Worm (Caenorhabditis elegans): Measurements from ENCODE around the gene gst-15.

DNA sequence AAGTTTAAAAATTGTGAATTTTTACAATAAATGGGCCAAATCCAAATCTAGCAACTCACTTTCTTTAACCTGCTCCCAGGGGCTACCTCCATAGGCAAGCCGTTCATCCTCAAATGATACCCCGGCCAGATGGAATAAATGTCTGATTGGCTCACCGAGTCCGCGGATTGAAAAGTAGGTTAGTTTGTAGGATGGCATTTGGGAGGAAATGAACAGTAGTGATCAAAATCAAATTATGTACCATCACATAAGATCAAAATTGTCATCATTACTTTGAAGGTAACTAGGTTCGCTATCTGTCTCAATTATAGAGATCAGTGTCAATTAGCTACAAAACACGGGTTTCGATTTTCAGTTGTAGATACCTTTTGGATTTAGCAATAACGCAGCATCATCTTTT lies 17.7 kb upstream of the gst-15 start, which contains the start of the genes gst-17 and gst-18:
- TF ChIP-seq ceh-31 (tag; optimal IDR thresholded peaks at IDR 0.05) (no peak), ceh-2 (tag; optimal IDR thresholded peaks at IDR 0.05) (no peak), ceh-24 (tag; optimal IDR thresholded peaks at IDR 0.05) (no peak), fkh-10 (GFP tag; optimal IDR thresholded peaks at IDR 0.05) (no peak), pros-1 (tag; optimal IDR thresholded peaks at IDR 0.05) (no peak)
